Fruit fly (Drosophila melanogaster) whole organism, embryonic: ENCODE data around the gene Tsp29Fa.

Experiments
- Atf3 ChIP-seq: fragments of 200-800 bp; sonication (Bioruptor generic); optimal IDR thresholded peaks from 3 replicates; lab custom pipeline; 2016; ENCODE audit warnings: missing biosample characterization, missing genetic modification characterization
- C15 ChIP-seq: fragments of 200-800 bp; sonication (Bioruptor generic); IDR thresholded peaks from 3 replicates; pipeline ENCODE4 v1.3.6; 2022; ENCODE audit warnings: missing biosample characterization, missing genetic modification characterization
- CG10147 ChIP-seq: fragments of 200-800 bp; sonication (Bioruptor generic); optimal IDR thresholded peaks from 2 replicates; lab custom pipeline; 2019; ENCODE audit warnings: missing biosample characterization, mild to moderate bottlenecking, missing genetic modification characterization, moderate library complexity
- CG10267 ChIP-seq: fragments of 200-800 bp; sonication (Bioruptor generic); optimal IDR thresholded peaks from 2 replicates; lab custom pipeline; 2018; ENCODE audit warnings: missing biosample characterization, mild to moderate bottlenecking, missing genetic modification characterization, moderate library complexity
- CG10274 ChIP-seq: fragments of 200-800 bp; sonication (Bioruptor generic); optimal IDR thresholded peaks from 3 replicates; lab custom pipeline; 2017; ENCODE audit warnings: missing biosample characterization, mild to moderate bottlenecking, missing genetic modification characterization
- CG10654 ChIP-seq: fragments of 200-800 bp; sonication (Bioruptor generic); optimal IDR thresholded peaks from 2 replicates; lab custom pipeline; 2016; ENCODE audit warnings: missing biosample characterization, missing genetic modification characterization
- CG1529 ChIP-seq: fragments of 200-800 bp; sonication (Bioruptor generic); optimal IDR thresholded peaks from 3 replicates; lab custom pipeline; 2018; ENCODE audit warnings: missing biosample characterization, missing genetic modification characterization
- CG17912 ChIP-seq: fragments of 200-800 bp; sonication (Bioruptor generic); optimal IDR thresholded peaks from 2 replicates; lab custom pipeline; 2018; ENCODE audit warnings: missing biosample characterization, mild to moderate bottlenecking, missing genetic modification characterization
- CG2678 ChIP-seq: fragments of 200-800 bp; sonication (Bioruptor generic); optimal IDR thresholded peaks from 3 replicates; lab custom pipeline; 2019; ENCODE audit warnings: missing biosample characterization, mild to moderate bottlenecking, missing genetic modification characterization, moderate library complexity
- CG2889 ChIP-seq: fragments of 200-800 bp; sonication (Bioruptor generic); IDR thresholded peaks from 3 replicates; pipeline ENCODE4 v1.3.6; 2022; ENCODE audit warnings: missing biosample characterization, missing genetic modification characterization
- CG30020 ChIP-seq: fragments of 200-800 bp; optimal IDR thresholded peaks from 2 replicates; lab custom pipeline; 2019; ENCODE audit warnings: missing biosample characterization, mild to moderate bottlenecking, missing genetic modification characterization, moderate library complexity
- CG4404 ChIP-seq: fragments of 200-800 bp; sonication (Bioruptor generic); IDR thresholded peaks from 2 replicates; pipeline ENCODE4 v1.3.6; 2022; ENCODE audit warnings: missing biosample characterization, missing genetic modification characterization
- CG4820 ChIP-seq: fragments of 200-800 bp; sonication (Bioruptor generic); optimal IDR thresholded peaks from 3 replicates; lab custom pipeline; 2016; ENCODE audit warnings: missing biosample characterization, missing genetic modification characterization
- CG6175 ChIP-seq: fragments of 200-800 bp; sonication (Bioruptor generic); IDR thresholded peaks from 3 replicates; pipeline ENCODE4 v1.3.6; 2022; ENCODE audit warnings: missing biosample characterization, missing genetic modification characterization
- CG6254 ChIP-seq: fragments of 200-800 bp; sonication (Bioruptor generic); optimal IDR thresholded peaks from 3 replicates; lab custom pipeline; 2017; ENCODE audit warnings: mild to moderate bottlenecking, missing biosample characterization, missing genetic modification reagents, missing genetic modification characterization
- CG7745 ChIP-seq: fragments of 200-800 bp; sonication (Bioruptor generic); optimal IDR thresholded peaks from 2 replicates; lab custom pipeline; 2018; ENCODE audit warnings: missing biosample characterization, mild to moderate bottlenecking, missing genetic modification characterization, moderate library complexity
- CG8290 ChIP-seq, 3 experiments: fragments of 200-800 bp; sonication (Bioruptor generic); optimal IDR thresholded peaks; 2 replicates each; lab custom pipeline; 2016 to 2019; ENCODE audit warnings: missing biosample characterization in 3 of 3, missing genetic modification characterization in 3 of 3, mild to moderate bottlenecking in 2 of 3, moderate library complexity in 1 of 3
- CG8924 ChIP-seq: fragments of 200-800 bp; optimal IDR thresholded peaks from 3 replicates; lab custom pipeline; 2019; ENCODE audit warnings: missing biosample characterization, mild to moderate bottlenecking, missing genetic modification characterization, moderate library complexity
- CG9797 ChIP-seq: fragments of 200-800 bp; sonication (Bioruptor generic); optimal IDR thresholded peaks from 3 replicates; lab custom pipeline; 2018; ENCODE audit warnings: missing biosample characterization, mild to moderate bottlenecking, missing genetic modification characterization
- Dref ChIP-seq: fragments of 200-800 bp; sonication (Bioruptor generic); IDR thresholded peaks from 2 replicates; pipeline ENCODE4 v1.3.6; 2022; ENCODE audit warnings: missing biosample characterization, missing genetic modification characterization
- Ets65A ChIP-seq: fragments of 200-800 bp; sonication (Bioruptor generic); peaks from one replicate; lab custom pipeline; 2016; ENCODE audit warnings: missing biosample characterization, missing genetic modification characterization
- Fer1 ChIP-seq: fragments of 200-800 bp; sonication (Bioruptor generic); optimal IDR thresholded peaks from 2 replicates; lab custom pipeline; 2017; ENCODE audit warnings: missing biosample characterization, mild to moderate bottlenecking, missing genetic modification characterization
- HLHmδ ChIP-seq: fragments of 200-800 bp; sonication (Bioruptor generic); optimal IDR thresholded peaks from 2 replicates; lab custom pipeline; 2018; ENCODE audit warnings: missing biosample characterization, mild to moderate bottlenecking, missing genetic modification characterization, moderate library complexity
- Hmx ChIP-seq: fragments of 200-800 bp; sonication (Bioruptor generic); optimal IDR thresholded peaks from 2 replicates; lab custom pipeline; 2016; ENCODE audit warnings: missing biosample characterization, missing genetic modification characterization
- Jarid2 ChIP-seq: fragments of 200-800 bp; sonication (Bioruptor generic); optimal IDR thresholded peaks from 3 replicates; lab custom pipeline; 2017; ENCODE audit warnings: mild to moderate bottlenecking, missing biosample characterization, missing genetic modification reagents, missing genetic modification characterization
- Lhr ChIP-seq: fragments of 200-800 bp; sonication (Bioruptor generic); optimal IDR thresholded peaks from 3 replicates; lab custom pipeline; 2017; ENCODE audit warnings: mild to moderate bottlenecking, missing biosample characterization, missing genetic modification reagents, missing genetic modification characterization
- Neu2 ChIP-seq: fragments of 200-800 bp; sonication (Bioruptor generic); optimal IDR thresholded peaks from 3 replicates; lab custom pipeline; 2016; ENCODE audit warnings: missing biosample characterization, missing genetic modification characterization, borderline replicate concordance
- PHDP ChIP-seq: fragments of 200-800 bp; sonication (Bioruptor generic); optimal IDR thresholded peaks from 3 replicates; lab custom pipeline; 2018; ENCODE audit warnings: missing biosample characterization, mild to moderate bottlenecking, missing genetic modification characterization, moderate library complexity
- Scr ChIP-seq: fragments of 200-800 bp; sonication (Bioruptor generic); IDR thresholded peaks from 2 replicates; pipeline ENCODE4 v1.3.6; 2022; ENCODE audit warnings: missing biosample characterization, missing genetic modification characterization; ENCODE audit not compliant: partially characterized antibody
- Sry-β ChIP-seq: fragments of 200-800 bp; sonication (Bioruptor generic); optimal IDR thresholded peaks from 2 replicates; lab custom pipeline; 2018; ENCODE audit warnings: missing biosample characterization, mild to moderate bottlenecking, missing genetic modification characterization, moderate library complexity
- Tbp ChIP-seq: fragments of >200 bp; optimal IDR thresholded peaks from 2 replicates; lab custom pipeline; 2018; ENCODE audit warnings: missing biosample characterization, missing genetic modification characterization
- Vsx1 ChIP-seq: fragments of 200-800 bp; sonication (Bioruptor generic); optimal IDR thresholded peaks from 2 replicates; lab custom pipeline; 2017; ENCODE audit warnings: missing biosample characterization, mild to moderate bottlenecking, missing genetic modification characterization, missing genetic modification reagents
- ase ChIP-seq: fragments of 200-800 bp; sonication (Bioruptor generic); IDR thresholded peaks from 3 replicates; pipeline ENCODE4 v1.3.6; 2022; ENCODE audit warnings: missing biosample characterization, missing genetic modification characterization
- az2 ChIP-seq: fragments of 200-800 bp; sonication (Bioruptor generic); optimal IDR thresholded peaks from 3 replicates; lab custom pipeline; 2016; ENCODE audit warnings: missing biosample characterization, missing genetic modification characterization
- chn ChIP-seq: fragments of 200-800 bp; sonication (Bioruptor generic); optimal IDR thresholded peaks from 2 replicates; lab custom pipeline; 2016; ENCODE audit warnings: missing biosample characterization, missing genetic modification characterization
- crol ChIP-seq: fragments of 200-800 bp; sonication (Bioruptor generic); IDR thresholded peaks from 2 replicates; pipeline ENCODE4 v1.3.6; 2022; ENCODE audit warnings: missing biosample characterization, missing genetic modification characterization
- ewg ChIP-seq: fragments of 200-800 bp; sonication (Bioruptor generic); optimal IDR thresholded peaks from 3 replicates; lab custom pipeline; 2017; ENCODE audit warnings: mild to moderate bottlenecking, missing biosample characterization, missing genetic modification reagents, missing genetic modification characterization
- exex ChIP-seq: fragments of 200-800 bp; sonication (Bioruptor generic); optimal IDR thresholded peaks from 4 replicates; lab custom pipeline; 2018; ENCODE audit warnings: missing biosample characterization, mild to moderate bottlenecking, missing genetic modification characterization, moderate library complexity
- kay ChIP-seq: fragments of 200-800 bp; sonication (Bioruptor generic); optimal IDR thresholded peaks from 2 replicates; lab custom pipeline; 2016; ENCODE audit warnings: missing biosample characterization, missing genetic modification characterization
- lbe ChIP-seq: fragments of 200-800 bp; sonication (Bioruptor generic); optimal IDR thresholded peaks from 2 replicates; lab custom pipeline; 2016; ENCODE audit warnings: missing biosample characterization, mild to moderate bottlenecking, missing genetic modification characterization
- lola ChIP-seq, 3 experiments: fragments of >200 bp in 2 of 3; fragments of 200-800 bp in 1 of 3; sonication (Bioruptor generic) in 1 of 3; optimal IDR thresholded peaks; 2 replicates each; lab custom pipeline; 2017 to 2019; ENCODE audit warnings: missing biosample characterization in 3 of 3, missing genetic modification characterization in 3 of 3, mild to moderate bottlenecking in 1 of 3, moderate library complexity in 1 of 3
- mirr ChIP-seq: fragments of 200-800 bp; sonication (Bioruptor generic); optimal IDR thresholded peaks from 3 replicates; lab custom pipeline; 2018; ENCODE audit warnings: missing biosample characterization, mild to moderate bottlenecking, missing genetic modification characterization
- oc ChIP-seq: fragments of 200-800 bp; sonication (Bioruptor generic); optimal IDR thresholded peaks from 2 replicates; lab custom pipeline; 2018; ENCODE audit warnings: missing biosample characterization, mild to moderate bottlenecking, missing genetic modification characterization, moderate library complexity
- pum ChIP-seq: fragments of 200-800 bp; sonication (Bioruptor generic); optimal IDR thresholded peaks from 2 replicates; lab custom pipeline; 2016; ENCODE audit warnings: missing biosample characterization, missing genetic modification characterization
- pzg ChIP-seq: fragments of 200-800 bp; sonication (Bioruptor generic); optimal IDR thresholded peaks from 3 replicates; lab custom pipeline; 2018; ENCODE audit warnings: missing biosample characterization, mild to moderate bottlenecking, missing genetic modification characterization, moderate library complexity
- ro ChIP-seq: fragments of 200-800 bp; sonication (Bioruptor generic); IDR thresholded peaks from 2 replicates; pipeline ENCODE4 v1.3.6; 2022; ENCODE audit warnings: missing biosample characterization, missing genetic modification characterization
- sima ChIP-seq: fragments of 200-800 bp; sonication (Bioruptor generic); optimal IDR thresholded peaks from 2 replicates; lab custom pipeline; 2016; ENCODE audit warnings: missing biosample characterization, missing genetic modification characterization
- sna ChIP-seq: fragments of 200-800 bp; sonication (Bioruptor generic); IDR thresholded peaks from 2 replicates; pipeline ENCODE4 v1.3.6; 2022; ENCODE audit warnings: missing biosample characterization, missing genetic modification characterization; ENCODE audit not compliant: partially characterized antibody
- tin ChIP-seq: fragments of 200-800 bp; sonication (Bioruptor generic); optimal IDR thresholded peaks from 3 replicates; lab custom pipeline; 2016; ENCODE audit warnings: missing biosample characterization, missing genetic modification characterization
- tna ChIP-seq: fragments of 200-800 bp; sonication (Bioruptor generic); IDR thresholded peaks from 2 replicates; pipeline ENCODE4 v1.3.6; 2022; ENCODE audit warnings: missing biosample characterization, missing genetic modification characterization; ENCODE audit not compliant: partially characterized antibody
- zf30C ChIP-seq: fragments of 200-800 bp; sonication (Bioruptor generic); optimal IDR thresholded peaks from 3 replicates; lab custom pipeline; 2018; ENCODE audit warnings: missing biosample characterization, mild to moderate bottlenecking, missing genetic modification characterization

The Tsp29Fa gene

dm6 chr2L:8943110-8943509, 9.3 kb downstream of the Tsp29Fa start, which contains the start of gene CG9515 (continued):
- no peak for TF ChIP-seq ewg (GFP tag; lab: Kevin White, UChicago)
- TF ChIP-seq pum (GFP tag; lab: Kevin White, UChicago), result no peak
- TF ChIP-seq sima, result no peak
- no peak for TF ChIP-seq CG30020 (tag; lab: Kevin White, UChicago)
- no peak for TF ChIP-seq lola (GFP tag; optimal IDR thresholded peaks at IDR 0.05; lab: Kevin White, UChicago)
- peak; percentile 47 for TF ChIP-seq exex (tag; lab: Kevin White, UChicago)
- TF ChIP-seq pzg (GFP tag; lab: Kevin White, UChicago), result peak; percentile 82
- no peak for TF ChIP-seq CG2678 (tag; lab: Kevin White, UChicago)
- no peak for TF ChIP-seq Vsx1 (GFP tag; lab: Kevin White, UChicago)
- peak; percentile 4 for TF ChIP-seq oc (tag; lab: Kevin White, UChicago)
- no peak for TF ChIP-seq chn (GFP tag; lab: Kevin White, UChicago)
- no peak for TF ChIP-seq CG8924 (tag; lab: Kevin White, UChicago)
- peak; percentile 71 for TF ChIP-seq Scr
- no peak for TF ChIP-seq CG6254 (GFP tag; lab: Kevin White, UChicago)
- TF ChIP-seq CG10267, result peak; percentile 22
- peak; percentile 56 for TF ChIP-seq mirr (GFP tag; lab: Kevin White, UChicago)
- TF ChIP-seq CG10654, result no peak
- no peak for TF ChIP-seq CG10274
- no peak for TF ChIP-seq CG10147
- no peak for TF ChIP-seq Hmx (GFP tag; lab: Kevin White, UChicago)
- TF ChIP-seq CG17912 (GFP tag; lab: Kevin White, UChicago), result no peak
- TF ChIP-seq kay (GFP tag; lab: Kevin White, UChicago), result no peak
- no peak for TF ChIP-seq az2
- TF ChIP-seq lbe (GFP tag; lab: Kevin White, UChicago), result peak; percentile 20
- TF ChIP-seq crol (GFP tag; lab: Robert Waterston, UW), result no peak
- TF ChIP-seq CG7745, result no peak
- TF ChIP-seq Neu2 (GFP tag; lab: Kevin White, UChicago), result no peak
- no peak for TF ChIP-seq CG4404 (GFP tag; lab: Robert Waterston, UW)
- peak; percentile 6 for TF ChIP-seq Fer1 (GFP tag; lab: Kevin White, UChicago)
- TF ChIP-seq tin (GFP tag; lab: Kevin White, UChicago), result no peak
- no peak for TF ChIP-seq HLHmδ (GFP tag; lab: Kevin White, UChicago)
- no peak for TF ChIP-seq ase
- no peak for TF ChIP-seq CG1529 (GFP tag; lab: Kevin White, UChicago)
- no peak for TF ChIP-seq Tbp (GFP tag; lab: Kevin White, UChicago)
- TF ChIP-seq CG9797 (GFP tag; lab: Kevin White, UChicago), result no peak
- peak; percentile 99 for TF ChIP-seq Dref (GFP tag; lab: Robert Waterston, UW)
- TF ChIP-seq CG8290 (GFP tag; optimal IDR thresholded peaks at IDR 0.05; lab: Kevin White, UChicago), result no peak
- TF ChIP-seq CG8290 (tag; optimal IDR thresholded peaks at IDR 0.05; lab: Kevin White, UChicago), result peak in 1 of 2 experiments; percentile 52
- TF ChIP-seq PHDP, result peak; percentile 15
- no peak for TF ChIP-seq Atf3 (GFP tag; lab: Kevin White, UChicago)
- TF ChIP-seq Lhr, result peak; percentile 20
- peak; percentile 83 for TF ChIP-seq Ets65A (GFP tag; lab: Kevin White, UChicago)
- TF ChIP-seq CG4820, result no peak
- TF ChIP-seq zf30C, result peak; percentile 94
- TF ChIP-seq Jarid2 (GFP tag; lab: Kevin White, UChicago), result no peak
- no peak for TF ChIP-seq C15
- TF ChIP-seq Sry-β (GFP tag; lab: Kevin White, UChicago), result no peak
- TF ChIP-seq CG2889, result no peak
- no peak for TF ChIP-seq CG6175 (GFP tag; lab: Robert Waterston, UW)
- peak; percentile 82 for TF ChIP-seq sna (GFP tag; lab: Robert Waterston, UW)
- TF ChIP-seq ro, result no peak
- peak; percentile 90 for TF ChIP-seq tna (GFP tag; lab: Robert Waterston, UW)
